Worm (Caenorhabditis elegans): Measurements from ENCODE around the gene tag-307.

The tag-307 gene

DNA sequence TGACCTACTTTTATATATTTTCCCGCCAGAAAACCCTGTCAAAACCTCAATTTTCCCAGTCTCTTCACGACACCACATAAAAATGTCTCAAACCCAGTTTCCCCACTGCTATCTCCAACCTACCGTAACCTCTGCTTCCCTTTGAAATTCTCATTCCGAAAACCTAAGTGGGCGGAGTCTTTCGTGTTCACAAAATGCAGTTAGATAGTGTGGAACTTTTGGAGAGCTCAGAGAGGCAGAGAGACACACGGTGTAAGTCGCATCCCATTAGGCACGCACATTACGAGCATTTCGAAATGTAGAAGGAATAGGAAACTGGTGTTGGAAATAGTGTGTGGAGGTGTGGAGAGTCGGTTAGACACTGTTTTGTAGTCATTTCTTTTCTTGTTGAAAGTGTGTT, 37.2 kb downstream of the tag-307 start:
- TF ChIP-seq mls-2 (tag; optimal IDR thresholded peaks at IDR 0.05) = no peak
- peak; percentile 3 for TF ChIP-seq lsy-2 (tag; optimal IDR thresholded peaks at IDR 0.05)

DNA sequence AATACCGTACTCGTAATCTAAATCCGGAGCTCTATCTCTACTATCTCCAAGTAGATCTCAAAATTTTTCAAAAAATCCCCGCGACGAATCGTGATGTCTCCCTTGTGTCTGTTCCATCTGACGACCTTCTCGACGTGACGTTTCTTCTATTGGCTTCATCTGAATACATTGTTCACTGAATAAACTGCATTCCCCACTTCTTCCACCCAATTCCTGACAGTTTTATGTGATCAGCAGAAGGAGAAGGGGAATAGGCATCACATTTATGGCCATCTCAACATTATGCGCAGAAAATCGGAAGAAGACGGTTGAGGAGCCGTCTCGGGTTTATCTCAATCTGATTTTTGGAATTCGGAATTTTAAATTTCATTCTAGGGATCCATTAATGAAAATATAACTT, 38.1 kb downstream of the tag-307 start:
- TF ChIP-seq bed-3 (GFP tag; optimal IDR thresholded peaks at IDR 0.05) = no peak
- no peak for TF ChIP-seq cnd-1 (tag; optimal IDR thresholded peaks at IDR 0.05)
- no peak for TF ChIP-seq blmp-1 (tag; optimal IDR thresholded peaks at IDR 0.05)
- no peak for TF ChIP-seq lin-13 (tag; optimal IDR thresholded peaks at IDR 0.05)
- TF ChIP-seq nhr-12 (tag; optimal IDR thresholded peaks at IDR 0.05) = no peak
- no peak for TF ChIP-seq unc-120 (tag; optimal IDR thresholded peaks at IDR 0.05; ENCODE audit: poor library complexity, severe bottlenecking)
- TF ChIP-seq ceh-43 (GFP tag; optimal IDR thresholded peaks at IDR 0.05) = no peak
- no peak for TF ChIP-seq zip-8 (tag; optimal IDR thresholded peaks at IDR 0.05)
- TF ChIP-seq nhr-76 (tag; optimal IDR thresholded peaks at IDR 0.05) = no peak
- no peak for TF ChIP-seq nhr-237 (tag; optimal IDR thresholded peaks at IDR 0.05)
- no peak for TF ChIP-seq ham-2 (GFP tag; optimal IDR thresholded peaks at IDR 0.05)
- TF ChIP-seq ceh-83 (GFP tag; optimal IDR thresholded peaks at IDR 0.05) = no peak
- no peak for TF ChIP-seq lin-32 (GFP tag; optimal IDR thresholded peaks at IDR 0.05)
- no peak for TF ChIP-seq ces-1 (GFP tag; optimal IDR thresholded peaks at IDR 0.05)
- TF ChIP-seq lsy-2 (tag; optimal IDR thresholded peaks at IDR 0.05) = no peak
- TF ChIP-seq elt-1 (tag; optimal IDR thresholded peaks at IDR 0.05; ENCODE audit: borderline replicate concordance, insufficient read depth) = no peak
- no peak for TF ChIP-seq ztf-11 (tag; optimal IDR thresholded peaks at IDR 0.05)
- no peak for TF ChIP-seq mep-1 (tag; optimal IDR thresholded peaks at IDR 0.05)
- TF ChIP-seq M03D4.4 (tag; optimal IDR thresholded peaks at IDR 0.05) = no peak
- TF ChIP-seq ceh-39 (tag; optimal IDR thresholded peaks at IDR 0.05) = no peak

DNA sequence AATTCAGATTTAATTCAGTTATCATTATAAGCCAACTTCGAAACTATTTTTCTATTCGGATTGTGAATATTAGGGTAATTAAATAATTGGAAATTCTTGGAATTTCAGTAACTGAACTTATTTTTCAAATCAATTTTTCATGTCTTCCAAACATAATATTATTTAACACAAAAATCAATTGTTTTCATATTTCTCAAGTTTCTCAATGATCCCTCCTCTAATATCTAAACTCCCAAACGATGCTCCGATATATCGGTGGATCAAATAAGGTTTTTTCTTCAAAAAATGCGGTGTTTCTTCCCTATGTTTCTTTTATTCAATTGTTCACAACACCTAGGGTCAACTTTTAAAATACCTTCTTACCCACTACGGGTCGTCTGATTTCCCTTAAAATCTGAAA, 40.6 kb downstream of the tag-307 start:
- TF ChIP-seq ces-1 (GFP tag; optimal IDR thresholded peaks at IDR 0.05) (no peak), mab-5 (tag; optimal IDR thresholded peaks at IDR 0.05) (peak; percentile 99), zip-8 (tag; optimal IDR thresholded peaks at IDR 0.05) (peak; percentile 100)

- TF ChIP-seq nhr-237 (tag; optimal IDR thresholded peaks at IDR 0.05) (no peak), mab-5 (tag; optimal IDR thresholded peaks at IDR 0.05) (peak; percentile 91), zip-8 (tag; optimal IDR thresholded peaks at IDR 0.05) (peak; percentile 100), ham-2 (GFP tag; optimal IDR thresholded peaks at IDR 0.05) (no peak)
Measured at ce11 chrIII:7815571-7816348, 41.3 kb downstream of the tag-307 start.

ce11 chrIII:7815056-7815366, 42.0 kb downstream of the tag-307 start:
- TF ChIP-seq nhr-237 (tag; optimal IDR thresholded peaks at IDR 0.05) = no peak
- no peak for TF ChIP-seq nhr-2 (tag; optimal IDR thresholded peaks at IDR 0.05)
- TF ChIP-seq M03D4.4 (tag; optimal IDR thresholded peaks at IDR 0.05) = no peak
- no peak for TF ChIP-seq ceh-39 (tag; optimal IDR thresholded peaks at IDR 0.05)
- peak; percentile 96 for TF ChIP-seq mab-5 (tag; optimal IDR thresholded peaks at IDR 0.05)
- no peak for TF ChIP-seq lsy-2 (tag; optimal IDR thresholded peaks at IDR 0.05)
- no peak for TF ChIP-seq tbx-8 (GFP tag; optimal IDR thresholded peaks at IDR 0.05)
- no peak for TF ChIP-seq drap-1 (GFP tag; optimal IDR thresholded peaks at IDR 0.05)

ce11 chrIII:7814159-7815055, 42.6 kb downstream of the tag-307 start, which contains the start of gene egl-5:
TSS of gene egl-5 (plus strand) at chrIII:7814374.
- TF ChIP-seq ces-1 (GFP tag; optimal IDR thresholded peaks at IDR 0.05) (peak; percentile 24), lin-13 (tag; optimal IDR thresholded peaks at IDR 0.05) (no peak), nhr-237 (tag; optimal IDR thresholded peaks at IDR 0.05) (no peak), nhr-12 (tag; optimal IDR thresholded peaks at IDR 0.05) (no peak), sem-2 (GFP tag; optimal IDR thresholded peaks at IDR 0.05) (no peak), lsy-2 (tag; optimal IDR thresholded peaks at IDR 0.05) (peak; percentile 26), ceh-39 (tag; optimal IDR thresholded peaks at IDR 0.05) (no peak), zip-8 (tag; optimal IDR thresholded peaks at IDR 0.05) (peak; percentile 100), nhr-76 (tag; optimal IDR thresholded peaks at IDR 0.05) (no peak), mab-5 (tag; optimal IDR thresholded peaks at IDR 0.05) (peak; percentile 97)

Measured in whole organism, mixed stage, embryonic.